Worm (Caenorhabditis elegans) whole organism, L3 larva: ENCODE results near the gene F37B12.1.

Experiments
- R02D3.7 ChIP-seq: fragments of 150-350 bp; optimal IDR thresholded peaks from 2 replicates; lab custom pipeline; 2014; ENCODE audit warnings: missing biosample characterization, missing genetic modification characterization
- ZK546.5 ChIP-seq: sonication (generic microtip); optimal IDR thresholded peaks from 2 replicates; lab custom pipeline; 2017; ENCODE audit warnings: missing biosample characterization, missing genetic modification characterization
- ama-1 ChIP-seq: fragments of 150-350 bp; optimal IDR thresholded peaks from 2 replicates; lab custom pipeline; 2018
- ceh-16 ChIP-seq: sonication (generic microtip); optimal IDR thresholded peaks from 2 replicates; lab custom pipeline; 2017; ENCODE audit warnings: missing biosample characterization, missing genetic modification characterization
- ceh-28 ChIP-seq: fragments of 150-350 bp; optimal IDR thresholded peaks from 2 replicates; lab custom pipeline; 2014; ENCODE audit warnings: missing biosample characterization, missing genetic modification reagents, missing genetic modification characterization
- ceh-82 ChIP-seq: fragments of 150-350 bp; optimal IDR thresholded peaks from 2 replicates; lab custom pipeline; 2014; ENCODE audit warnings: missing biosample characterization, missing genetic modification characterization
- egl-27 ChIP-seq: sonication (generic microtip); optimal IDR thresholded peaks from 4 replicates; lab custom pipeline; 2017; ENCODE audit warnings: missing biosample characterization, missing genetic modification reagents, missing genetic modification characterization
- egl-5 ChIP-seq: fragments of 150-350 bp; optimal IDR thresholded peaks from 2 replicates; lab custom pipeline; 2017; ENCODE audit warnings: missing biosample characterization, missing genetic modification reagents, missing genetic modification characterization, inconsistent platforms
- elt-2 ChIP-seq: sonication (generic microtip); optimal IDR thresholded peaks from 2 replicates; lab custom pipeline; 2016; ENCODE audit warnings: missing genetic modification reagents, mild to moderate bottlenecking, missing genetic modification characterization, missing compliant biosample characterization
- elt-3 ChIP-seq, 3 experiments: fragments of 150-350 bp in 1 of 3; sonication (generic microtip) in 2 of 3; optimal IDR thresholded peaks; 2 replicates in 2 of 3; 4 replicates in 1 of 3; lab custom pipeline; 2014 to 2017; ENCODE audit warnings: missing biosample characterization in 3 of 3, missing genetic modification characterization in 3 of 3
- eor-1 ChIP-seq, 2 experiments: fragments of 150-350 bp; optimal IDR thresholded peaks; 2 replicates each; lab custom pipeline; 2014 to 2018; ENCODE audit warnings: missing biosample characterization in 2 of 2, missing genetic modification characterization in 2 of 2
- fkh-10 ChIP-seq: sonication (generic microtip); optimal IDR thresholded peaks from 2 replicates; lab custom pipeline; 2017; ENCODE audit warnings: missing biosample characterization, missing genetic modification reagents, missing genetic modification characterization
- fos-1 ChIP-seq: fragments of 150-350 bp; optimal IDR thresholded peaks from 2 replicates; lab custom pipeline; 2014; ENCODE audit warnings: missing biosample characterization, missing genetic modification characterization
- hmg-11 ChIP-seq: sonication (generic microtip); optimal IDR thresholded peaks from 2 replicates; lab custom pipeline; 2016; ENCODE audit warnings: missing genetic modification characterization, missing compliant biosample characterization
- jun-1 ChIP-seq: fragments of 150-350 bp; optimal IDR thresholded peaks from 2 replicates; lab custom pipeline; 2014; ENCODE audit warnings: missing biosample characterization, missing genetic modification reagents, missing genetic modification characterization
- lin-15B ChIP-seq: fragments of 150-350 bp; optimal IDR thresholded peaks from 2 replicates; lab custom pipeline; 2014; ENCODE audit warnings: missing biosample characterization, missing genetic modification characterization
- lin-39 ChIP-seq: fragments of 150-350 bp; optimal IDR thresholded peaks from 2 replicates; lab custom pipeline; 2018; ENCODE audit warnings: missing biosample characterization, missing genetic modification reagents, missing genetic modification characterization
- lsy-12 ChIP-seq: sonication (generic microtip); optimal IDR thresholded peaks from 2 replicates; lab custom pipeline; 2016; ENCODE audit warnings: mild to moderate bottlenecking, missing genetic modification characterization, missing compliant biosample characterization
- mml-1 ChIP-seq: fragments of 150-350 bp; sonication (generic microtip); optimal IDR thresholded peaks from 3 replicates; lab custom pipeline; 2014; ENCODE audit warnings: missing biosample characterization, missing genetic modification characterization
- nfya-1 ChIP-seq: sonication (generic microtip); optimal IDR thresholded peaks from 2 replicates; lab custom pipeline; 2017; ENCODE audit warnings: missing genetic modification characterization, mild to moderate bottlenecking, missing compliant biosample characterization, antibody characterized with exemption, moderate library complexity; ENCODE audit not compliant: insufficient read depth
- nhr-12 ChIP-seq: fragments of 150-350 bp; optimal IDR thresholded peaks from 2 replicates; lab custom pipeline; 2014; ENCODE audit warnings: missing biosample characterization, missing genetic modification characterization
- nhr-23 ChIP-seq: fragments of 150-350 bp; optimal IDR thresholded peaks from 2 replicates; lab custom pipeline; 2014; ENCODE audit warnings: missing biosample characterization, missing genetic modification reagents, missing genetic modification characterization
- nhr-237 ChIP-seq: fragments of 150-350 bp; optimal IDR thresholded peaks from 2 replicates; lab custom pipeline; 2014; ENCODE audit warnings: missing biosample characterization, missing genetic modification characterization
- nhr-25 ChIP-seq: sonication (generic microtip); optimal IDR thresholded peaks from 2 replicates; lab custom pipeline; 2017; ENCODE audit warnings: missing biosample characterization, missing genetic modification characterization
- nhr-28 ChIP-seq: fragments of 150-350 bp; optimal IDR thresholded peaks from 2 replicates; lab custom pipeline; 2014; ENCODE audit warnings: missing biosample characterization, missing genetic modification characterization
- nhr-43 ChIP-seq: sonication (generic microtip); optimal IDR thresholded peaks from 2 replicates; lab custom pipeline; 2016; ENCODE audit warnings: mild to moderate bottlenecking, missing genetic modification characterization, missing compliant biosample characterization; ENCODE audit not compliant: poor library complexity, severe bottlenecking
- nhr-67 ChIP-seq: fragments of 150-350 bp; optimal IDR thresholded peaks from 2 replicates; lab custom pipeline; 2014; ENCODE audit warnings: missing biosample characterization, missing genetic modification characterization
- nhr-76 ChIP-seq: fragments of 150-350 bp; sonication (generic microtip); optimal IDR thresholded peaks from 5 replicates; lab custom pipeline; 2014; ENCODE audit warnings: missing biosample characterization, missing genetic modification characterization
- pha-4 ChIP-seq: fragments of 150-350 bp; optimal IDR thresholded peaks from 2 replicates; lab custom pipeline; 2014; ENCODE audit warnings: missing biosample characterization, missing genetic modification reagents, missing genetic modification characterization
- pqm-1 ChIP-seq: fragments of 150-350 bp; optimal IDR thresholded peaks from 2 replicates; lab custom pipeline; 2017; ENCODE audit warnings: missing biosample characterization, missing genetic modification characterization, inconsistent platforms
- sea-2 ChIP-seq: fragments of 150-350 bp; sonication (generic microtip); optimal IDR thresholded peaks from 4 replicates; lab custom pipeline; 2014; ENCODE audit warnings: missing biosample characterization, missing genetic modification reagents, missing genetic modification characterization
- skn-1 ChIP-seq: fragments of 150-350 bp; optimal IDR thresholded peaks from 2 replicates; lab custom pipeline; 2014; ENCODE audit warnings: missing biosample characterization, missing genetic modification characterization
- tbx-2 ChIP-seq: sonication (generic microtip); optimal IDR thresholded peaks from 2 replicates; lab custom pipeline; 2016; ENCODE audit warnings: mild to moderate bottlenecking, missing genetic modification characterization, missing compliant biosample characterization
- unc-39 ChIP-seq: sonication (generic microtip); optimal IDR thresholded peaks from 4 replicates; lab custom pipeline; 2017; ENCODE audit warnings: missing biosample characterization, missing genetic modification characterization
- unc-62 ChIP-seq: fragments of 150-350 bp; sonication (generic microtip); optimal IDR thresholded peaks from 4 replicates; lab custom pipeline; 2014; ENCODE audit warnings: missing biosample characterization, missing genetic modification reagents, missing genetic modification characterization
- zag-1 ChIP-seq: fragments of 150-350 bp; optimal IDR thresholded peaks from 2 replicates; lab custom pipeline; 2014; ENCODE audit warnings: missing biosample characterization, missing genetic modification characterization
- ztf-4 ChIP-seq: fragments of 150-350 bp; optimal IDR thresholded peaks from 2 replicates; lab custom pipeline; 2014; ENCODE audit warnings: missing biosample characterization, missing genetic modification characterization

The F37B12.1 gene

DNA sequence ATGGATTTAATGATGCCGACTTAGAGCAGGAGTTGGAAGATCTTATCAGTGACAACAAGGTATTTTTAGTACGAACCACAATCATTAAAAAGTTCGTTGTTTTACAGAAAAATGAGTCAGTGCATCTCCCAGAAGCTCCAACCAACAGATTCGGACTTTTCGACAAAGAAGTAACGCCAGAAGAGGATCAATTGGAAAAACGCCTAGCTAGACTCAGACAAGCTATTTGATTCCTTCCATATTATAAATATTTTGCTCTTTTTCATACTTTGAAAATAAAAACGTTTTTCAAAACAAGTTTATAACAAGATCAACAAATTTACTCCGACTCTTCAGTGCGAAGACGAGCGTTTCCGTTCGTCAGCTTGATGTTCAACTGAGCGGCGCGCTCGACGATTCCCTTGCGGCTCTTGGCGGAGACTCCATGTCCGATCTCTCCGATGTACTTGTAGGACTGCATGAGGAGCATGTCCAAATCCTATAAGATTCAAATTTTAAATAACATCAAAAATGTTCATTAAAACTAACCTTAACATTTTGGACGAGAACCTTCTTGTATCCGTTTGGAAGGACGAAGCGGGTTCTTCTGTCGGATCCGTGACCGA, 27.2 kb upstream of the F37B12.1 start:
- TF ChIP-seq nhr-76: no peak
- TF ChIP-seq pqm-1: no peak
- TF ChIP-seq ZK546.5 (tag; lab: Kevin White, UChicago): no peak
- no peak for TF ChIP-seq nhr-23
- TF ChIP-seq zag-1: no peak

DNA sequence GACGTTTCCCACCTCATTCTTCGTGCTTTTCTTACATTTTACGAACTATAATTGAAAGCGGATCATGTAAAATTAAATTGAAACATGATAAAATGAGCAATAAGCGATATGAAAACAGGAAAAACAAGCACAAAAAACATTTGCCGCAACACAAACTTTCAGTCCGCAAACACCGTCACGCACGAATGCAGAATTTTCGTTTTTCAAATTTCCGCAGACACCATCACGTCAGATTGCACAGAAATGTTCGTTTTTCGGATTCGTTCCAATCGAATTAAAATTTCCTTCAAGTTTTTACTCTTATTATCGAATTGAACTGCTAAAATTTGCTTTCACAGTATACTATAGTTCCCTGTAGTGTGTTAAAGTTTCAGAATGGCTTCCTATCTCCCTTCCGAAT, 25.5 kb upstream of the F37B12.1 start, which contains the start of gene chmp-7:
TSS of gene chmp-7 (plus strand) at position 369 of the 400 bp plus-strand sequence.
- TF ChIP-seq eor-1 (tag; optimal IDR thresholded peaks at IDR 0.05; lab: Kevin White, UChicago) (no peak), jun-1 (tag; lab: Kevin White, UChicago) (peak; percentile 78), elt-2 (tag; lab: Kevin White, UChicago) (peak; percentile 62), mml-1 (tag; lab: Kevin White, UChicago) (no peak), elt-3 (tag; optimal IDR thresholded peaks at IDR 0.05; lab: Kevin White, UChicago) (no peak), egl-27 (tag; lab: Kevin White, UChicago) (peak; percentile 26), R02D3.7 (tag; lab: Kevin White, UChicago) (peak; percentile 68), pha-4 (tag; lab: Kevin White, UChicago) (peak; percentile 95), ama-1 (no peak), lsy-12 (tag; lab: Kevin White, UChicago) (peak; percentile 57), nhr-23 (peak; percentile 79), nhr-28 (tag; lab: Kevin White, UChicago) (no peak), unc-62 (GFP tag; lab: Kevin White, UChicago) (peak; percentile 34), skn-1 (tag; lab: Kevin White, UChicago) (peak; percentile 82), egl-5 (peak; percentile 76), sea-2 (peak; percentile 79), ceh-16 (no peak), nfya-1 (tag; lab: Kevin White, UChicago) (peak; percentile 88), fos-1 (tag; lab: Kevin White, UChicago) (no peak), nhr-237 (no peak), ceh-28 (tag; lab: Kevin White, UChicago) (no peak), hmg-11 (tag; lab: Kevin White, UChicago) (peak; percentile 75), nhr-43 (tag; lab: Kevin White, UChicago) (peak; percentile 83), pqm-1 (peak; percentile 37), zag-1 (no peak), lin-39 (peak; percentile 50), tbx-2 (tag; lab: Kevin White, UChicago) (peak; percentile 32), nhr-25 (peak; percentile 85), lin-15B (tag; lab: Kevin White, UChicago) (peak; percentile 87), fkh-10 (GFP tag; lab: Kevin White, UChicago) (peak; percentile 25), ceh-82 (tag; lab: Kevin White, UChicago) (no peak)
- TF ChIP-seq, all 47 proteins: peak for 20

DNA sequence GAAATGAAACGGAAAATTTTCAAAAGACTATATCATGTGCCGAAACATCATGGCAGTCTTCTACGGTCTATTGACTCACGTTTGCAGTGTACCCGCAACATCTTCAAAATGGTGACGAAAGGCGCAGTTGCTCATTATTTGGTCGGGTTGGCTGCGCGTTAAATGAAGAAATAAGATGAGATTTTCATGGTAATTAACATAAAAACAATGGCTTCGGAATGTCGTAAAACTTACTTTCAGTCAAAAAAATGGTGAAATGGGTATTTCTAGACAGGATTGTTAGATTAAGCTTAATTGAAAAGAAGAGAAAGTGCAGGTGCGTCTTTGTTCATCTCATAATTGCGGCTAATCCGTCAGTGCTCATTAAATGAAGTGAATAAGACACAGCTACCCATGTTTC, 24.5 kb upstream of the F37B12.1 start, which contains the start of gene T24B8.7:
TSS of gene T24B8.7 (minus strand) at position 101 of the 400 bp plus-strand sequence.
- no peak for TF ChIP-seq unc-39

DNA sequence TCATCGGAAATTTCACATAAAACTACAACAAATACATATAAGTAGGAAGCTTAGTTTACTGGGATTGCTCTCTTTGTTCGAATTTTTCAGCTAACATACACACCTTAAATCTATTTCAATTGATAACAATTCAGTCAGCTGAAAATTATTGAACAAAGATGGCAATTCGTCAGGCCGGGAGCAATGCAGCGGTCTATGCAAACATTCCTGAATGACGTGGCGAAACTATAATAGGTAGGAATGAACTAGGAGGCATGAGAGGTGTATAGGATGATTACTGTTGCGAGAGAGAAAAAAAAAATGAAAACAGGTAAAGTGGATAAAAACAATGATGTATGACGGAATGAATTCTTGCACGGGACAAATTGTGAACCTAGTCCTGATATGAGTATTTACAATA, 13.0 kb upstream of the F37B12.1 start:
- peak; percentile 62 for TF ChIP-seq pqm-1
- peak; percentile 34 for TF ChIP-seq elt-2 (tag; lab: Kevin White, UChicago)
- TF ChIP-seq lin-15B (tag; lab: Kevin White, UChicago): no peak
- no peak for TF ChIP-seq unc-39
- no peak for TF ChIP-seq fos-1 (tag; lab: Kevin White, UChicago)
- TF ChIP-seq ceh-16: no peak
- TF ChIP-seq nhr-43 (tag; lab: Kevin White, UChicago): no peak
- TF ChIP-seq, all 47 proteins: peak for 2

DNA sequence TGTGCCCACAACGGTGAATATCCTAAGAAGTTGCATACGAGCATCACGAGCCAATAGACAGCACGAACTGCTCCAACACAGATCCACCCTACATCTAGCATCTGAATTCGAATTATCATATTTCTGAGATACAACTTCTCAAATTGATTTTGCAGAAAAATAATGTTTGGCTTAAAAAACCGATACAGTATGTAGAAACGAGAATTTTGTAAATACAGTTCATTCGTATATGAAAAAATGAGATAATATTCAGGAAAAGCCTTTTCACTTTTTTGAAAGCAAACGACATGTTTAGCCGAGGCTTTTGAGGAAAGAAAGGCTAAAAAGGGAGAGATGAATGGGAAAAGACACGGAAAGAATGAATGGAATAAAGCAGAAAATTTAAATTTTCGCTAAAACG, 12.2 kb upstream of the F37B12.1 start, which contains the start of gene F37B12.3:
TSS of gene F37B12.3 (minus strand) at position 101 of the 400 bp plus-strand sequence.
- TF ChIP-seq nhr-67 (tag; lab: Kevin White, UChicago) (no peak), nfya-1 (tag; lab: Kevin White, UChicago) (no peak), lsy-12 (tag; lab: Kevin White, UChicago) (no peak), nhr-43 (tag; lab: Kevin White, UChicago) (no peak), hmg-11 (tag; lab: Kevin White, UChicago) (no peak), nhr-76 (no peak), nhr-12 (no peak), skn-1 (tag; lab: Kevin White, UChicago) (no peak), ztf-4 (no peak)
- TF ChIP-seq, all 47 proteins: peak for 0
